Worm (Caenorhabditis elegans) whole organism, L1 larva: Measurements from ENCODE around the gene clec-78.

Source experiments
- C04F5.9 ChIP-seq: sonication (generic microtip); optimal IDR thresholded peaks from 2 replicates; lab custom pipeline; 2016; ENCODE audit warnings: missing genetic modification characterization, missing compliant biosample characterization
- C16A3.4 ChIP-seq: fragments of 150-350 bp; optimal IDR thresholded peaks from 2 replicates; lab custom pipeline; 2014; ENCODE audit warnings: missing biosample characterization, missing genetic modification characterization
- F16B12.6 ChIP-seq: fragments of 150-350 bp; optimal IDR thresholded peaks from 2 replicates; lab custom pipeline; 2014; ENCODE audit warnings: missing biosample characterization, missing genetic modification characterization
- Y116A8C.19 ChIP-seq: sonication (generic microtip); optimal IDR thresholded peaks from 2 replicates; lab custom pipeline; 2016; ENCODE audit warnings: missing compliant biosample characterization, missing genetic modification characterization, borderline replicate concordance
- aha-1 ChIP-seq: fragments of 150-350 bp; optimal IDR thresholded peaks from 2 replicates; lab custom pipeline; 2014; ENCODE audit warnings: missing biosample characterization, missing genetic modification characterization
- alr-1 ChIP-seq: fragments of 200-800 bp; sonication (Bioruptor generic); optimal IDR thresholded peaks from 2 replicates; lab custom pipeline; 2018; ENCODE audit warnings: borderline replicate concordance, mild to moderate bottlenecking, missing genetic modification characterization, missing compliant biosample characterization
- blmp-1 ChIP-seq: fragments of 150-350 bp; optimal IDR thresholded peaks from 2 replicates; lab custom pipeline; 2014; ENCODE audit warnings: missing biosample characterization, missing genetic modification characterization
- ceh-8 ChIP-seq: fragments of 200-800 bp; sonication (Bioruptor generic); optimal IDR thresholded peaks from 2 replicates; lab custom pipeline; 2018; ENCODE audit warnings: mild to moderate bottlenecking, missing genetic modification characterization, moderate library complexity, missing compliant biosample characterization
- ceh-82 ChIP-seq, 3 experiments: fragments of 150-350 bp in 1 of 3; sonication (generic microtip) in 2 of 3; optimal IDR thresholded peaks; 2 replicates each; lab custom pipeline; 2014 to 2017; ENCODE audit warnings: missing biosample characterization in 3 of 3, missing genetic modification characterization in 3 of 3
- efl-1 ChIP-seq, 4 experiments: fragments of 150-350 bp; optimal IDR thresholded peaks in 3 of 4; peaks in 1 of 4; 1 replicate in 1 of 4; 2 replicates in 3 of 4; lab custom pipeline; 2014; ENCODE audit warnings: missing biosample characterization in 2 of 4, missing genetic modification characterization in 2 of 4, missing genetic modification reagents in 2 of 4
- elt-3 ChIP-seq, 6 experiments: fragments of 150-350 bp in 1 of 6; sonication (generic microtip); optimal IDR thresholded peaks; 2 replicates each; lab custom pipeline; 2017 to 2018; ENCODE audit warnings: missing biosample characterization in 6 of 6, missing genetic modification characterization in 6 of 6, inconsistent platforms in 1 of 6
- fkh-10 ChIP-seq: sonication (generic microtip); optimal IDR thresholded peaks from 2 replicates; lab custom pipeline; 2017; ENCODE audit warnings: missing biosample characterization, missing genetic modification reagents, missing genetic modification characterization
- fkh-4 ChIP-seq: sonication (generic microtip); optimal IDR thresholded peaks from 2 replicates; lab custom pipeline; 2016; ENCODE audit warnings: missing compliant biosample characterization, missing genetic modification characterization, borderline replicate concordance
- fos-1 ChIP-seq: fragments of 150-350 bp; optimal IDR thresholded peaks from 2 replicates; lab custom pipeline; 2014; ENCODE audit warnings: missing biosample characterization, missing genetic modification characterization
- grh-1 ChIP-seq: fragments of 200-800 bp; sonication (Bioruptor generic); IDR thresholded peaks from 2 replicates; pipeline ENCODE4 v1.3.6; 2022; ENCODE audit warnings: missing genetic modification reagents, missing genetic modification characterization, missing compliant biosample characterization
- hlh-4 ChIP-seq: sonication (generic microtip); optimal IDR thresholded peaks from 2 replicates; lab custom pipeline; 2016; ENCODE audit warnings: mild to moderate bottlenecking, missing genetic modification characterization, missing compliant biosample characterization
- hpl-2 ChIP-seq: fragments of 150-350 bp; optimal IDR thresholded peaks from 2 replicates; lab custom pipeline; 2014; ENCODE audit warnings: missing biosample characterization, missing genetic modification reagents, missing genetic modification characterization
- irx-1 ChIP-seq: sonication (generic microtip); optimal IDR thresholded peaks from 2 replicates; lab custom pipeline; 2016; ENCODE audit warnings: missing genetic modification characterization, missing compliant biosample characterization
- isw-1 ChIP-seq: fragments of 200-800 bp; sonication (Bioruptor generic); IDR thresholded peaks from 2 replicates; pipeline ENCODE4 v1.3.6; 2022; ENCODE audit warnings: missing genetic modification characterization, missing compliant biosample characterization
- lin-14 ChIP-seq: fragments of 200-800 bp; sonication (Bioruptor generic); optimal IDR thresholded peaks from 2 replicates; lab custom pipeline; 2018; ENCODE audit warnings: mild to moderate bottlenecking, missing genetic modification characterization, moderate library complexity, missing compliant biosample characterization
- lin-15B ChIP-seq: fragments of 150-350 bp; sonication (generic microtip); optimal IDR thresholded peaks from 3 replicates; lab custom pipeline; 2014; ENCODE audit warnings: missing biosample characterization, missing genetic modification characterization
- lin-39 ChIP-seq: fragments of 150-350 bp; optimal IDR thresholded peaks from 2 replicates; lab custom pipeline; 2014; ENCODE audit warnings: missing biosample characterization, missing genetic modification reagents, missing genetic modification characterization
- mab-9 ChIP-seq: fragments of 200-800 bp; sonication (Bioruptor generic); IDR thresholded peaks from 2 replicates; pipeline ENCODE4 v1.3.6; 2022; ENCODE audit warnings: missing genetic modification reagents, missing genetic modification characterization, missing compliant biosample characterization
- nhr-12 ChIP-seq: sonication (generic microtip); optimal IDR thresholded peaks from 2 replicates; lab custom pipeline; 2017; ENCODE audit warnings: missing biosample characterization, missing genetic modification characterization
- nhr-20 ChIP-seq: sonication (generic microtip); optimal IDR thresholded peaks from 2 replicates; lab custom pipeline; 2016; ENCODE audit warnings: mild to moderate bottlenecking, missing genetic modification characterization, missing compliant biosample characterization
- nhr-237 ChIP-seq: fragments of 150-350 bp; optimal IDR thresholded peaks from 2 replicates; lab custom pipeline; 2014; ENCODE audit warnings: missing biosample characterization, missing genetic modification characterization
- nhr-28 ChIP-seq: fragments of 150-350 bp; optimal IDR thresholded peaks from 2 replicates; lab custom pipeline; 2014; ENCODE audit warnings: missing biosample characterization, missing genetic modification characterization
- nhr-47 ChIP-seq: sonication (generic microtip); optimal IDR thresholded peaks from 2 replicates; lab custom pipeline; 2016; ENCODE audit warnings: mild to moderate bottlenecking, missing genetic modification characterization, moderate library complexity, missing compliant biosample characterization
- nhr-76 ChIP-seq: sonication (generic microtip); optimal IDR thresholded peaks from 2 replicates; lab custom pipeline; 2017; ENCODE audit warnings: missing biosample characterization, missing genetic modification characterization
- nhr-90 ChIP-seq: sonication (generic microtip); optimal IDR thresholded peaks from 2 replicates; lab custom pipeline; 2016; ENCODE audit warnings: mild to moderate bottlenecking, missing genetic modification characterization, missing compliant biosample characterization; ENCODE audit not compliant: poor library complexity
- pax-3 ChIP-seq: fragments of 200-800 bp; sonication (Bioruptor generic); optimal IDR thresholded peaks from 2 replicates; lab custom pipeline; 2018; ENCODE audit warnings: mild to moderate bottlenecking, missing genetic modification characterization, moderate library complexity, missing compliant biosample characterization
- pqm-1 ChIP-seq: sonication (generic microtip); optimal IDR thresholded peaks from 3 replicates; lab custom pipeline; 2017; ENCODE audit warnings: missing biosample characterization, missing genetic modification characterization
- sptf-1 ChIP-seq: fragments of 150-350 bp; optimal IDR thresholded peaks from 2 replicates; lab custom pipeline; 2014; ENCODE audit warnings: missing biosample characterization, missing genetic modification characterization
- sup-37 ChIP-seq: fragments of 200-800 bp; sonication (Bioruptor generic); optimal IDR thresholded peaks from 2 replicates; lab custom pipeline; 2018; ENCODE audit warnings: mild to moderate bottlenecking, missing genetic modification characterization, missing compliant biosample characterization
- tbx-2 ChIP-seq: sonication (generic microtip); optimal IDR thresholded peaks from 2 replicates; lab custom pipeline; 2016; ENCODE audit warnings: missing genetic modification characterization, missing compliant biosample characterization
- tlp-1 ChIP-seq: fragments of 150-350 bp; optimal IDR thresholded peaks from 2 replicates; lab custom pipeline; 2014; ENCODE audit warnings: missing biosample characterization, missing genetic modification characterization
- unc-130 ChIP-seq: fragments of 150-350 bp; optimal IDR thresholded peaks from 2 replicates; lab custom pipeline; 2017; ENCODE audit warnings: missing biosample characterization, missing genetic modification characterization, inconsistent platforms
- unc-62 ChIP-seq: fragments of 150-350 bp; optimal IDR thresholded peaks from 2 replicates; lab custom pipeline; 2014; ENCODE audit warnings: missing biosample characterization, missing genetic modification reagents, missing genetic modification characterization
- vab-15 ChIP-seq: sonication (generic microtip); optimal IDR thresholded peaks from 2 replicates; lab custom pipeline; 2017; ENCODE audit warnings: missing genotype, mild to moderate bottlenecking, missing genetic modification characterization, missing compliant biosample characterization
- xbp-1 ChIP-seq: sonication (generic microtip); optimal IDR thresholded peaks from 2 replicates; lab custom pipeline; 2016; ENCODE audit warnings: missing genetic modification characterization, missing compliant biosample characterization
- zag-1 ChIP-seq: fragments of 150-350 bp; optimal IDR thresholded peaks from 2 replicates; lab custom pipeline; 2014; ENCODE audit warnings: missing biosample characterization, missing genetic modification characterization
- zip-4 ChIP-seq: fragments of 200-800 bp; sonication (Bioruptor generic); optimal IDR thresholded peaks from 2 replicates; lab custom pipeline; 2018; ENCODE audit warnings: mild to moderate bottlenecking, missing genetic modification characterization, moderate library complexity, missing compliant biosample characterization
- ztf-11 ChIP-seq, 2 experiments: sonication (generic microtip); optimal IDR thresholded peaks; 2 replicates each; lab custom pipeline; 2016 to 2017; ENCODE audit warnings: missing genetic modification characterization in 2 of 2, missing biosample characterization in 1 of 2, missing compliant biosample characterization in 1 of 2
- ztf-4 ChIP-seq: fragments of 150-350 bp; optimal IDR thresholded peaks from 2 replicates; lab custom pipeline; 2014; ENCODE audit warnings: missing biosample characterization, missing genetic modification characterization

The clec-78 gene

DNA sequence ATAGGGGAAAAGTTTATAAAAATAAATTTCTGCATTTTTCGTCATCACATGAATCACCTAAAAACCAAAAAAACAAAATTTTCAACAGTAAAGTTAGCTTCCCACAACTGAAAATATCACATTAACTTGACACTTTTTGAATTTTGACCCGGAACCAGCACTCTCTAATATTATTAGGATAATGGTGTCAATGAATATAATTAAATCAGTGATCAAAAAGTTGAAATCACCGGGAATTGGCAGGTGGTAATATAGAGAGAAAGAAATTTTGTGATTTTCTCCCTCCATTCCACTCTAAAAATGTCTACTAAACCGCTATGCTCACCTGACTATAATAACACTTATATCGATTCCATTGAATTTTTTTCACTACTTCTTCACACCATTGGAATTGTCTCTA lies 9.4 kb upstream of the clec-78 start, which contains the start of gene srh-222:
TSS of gene srh-222 (plus strand) at position 301 of the 400 bp plus-strand sequence.
- no peak for TF ChIP-seq zip-4 (GFP tag; lab: Kevin White, UChicago)
- no peak for TF ChIP-seq fos-1 (tag; lab: Kevin White, UChicago)
- TF ChIP-seq lin-39 = no peak
- TF ChIP-seq nhr-90 = no peak
- TF ChIP-seq elt-3 (tag; optimal IDR thresholded peaks at IDR 0.05; lab: Kevin White, UChicago) = no peak
- TF ChIP-seq nhr-12 (tag; lab: Kevin White, UChicago) = no peak
- TF ChIP-seq sptf-1 (tag; lab: Kevin White, UChicago) = no peak
- no peak for TF ChIP-seq lin-14 (GFP tag; lab: Kevin White, UChicago)
- TF ChIP-seq tbx-2 (tag; lab: Kevin White, UChicago) = no peak
- TF ChIP-seq F16B12.6 (tag; lab: Kevin White, UChicago) = no peak
- TF ChIP-seq isw-1 = no peak
- no peak for TF ChIP-seq mab-9 (GFP tag; lab: Robert Waterston, UW)
- no peak for TF ChIP-seq alr-1
- no peak for TF ChIP-seq Y116A8C.19 (tag; lab: Kevin White, UChicago)
- TF ChIP-seq hpl-2 = no peak
- TF ChIP-seq C16A3.4 (tag; lab: Kevin White, UChicago) = no peak
- TF ChIP-seq irx-1 (tag; lab: Kevin White, UChicago) = no peak
- TF ChIP-seq nhr-28 (tag; lab: Kevin White, UChicago) = no peak
- no peak for TF ChIP-seq blmp-1 (tag; lab: Kevin White, UChicago)
- no peak for TF ChIP-seq efl-1 (optimal IDR thresholded peaks at IDR 0.05; lab: Kevin White, UChicago)
- TF ChIP-seq efl-1 (GFP tag; optimal IDR thresholded peaks at IDR 0.05 in 1 of 2; lab: Kevin White, UChicago) = no peak

DNA sequence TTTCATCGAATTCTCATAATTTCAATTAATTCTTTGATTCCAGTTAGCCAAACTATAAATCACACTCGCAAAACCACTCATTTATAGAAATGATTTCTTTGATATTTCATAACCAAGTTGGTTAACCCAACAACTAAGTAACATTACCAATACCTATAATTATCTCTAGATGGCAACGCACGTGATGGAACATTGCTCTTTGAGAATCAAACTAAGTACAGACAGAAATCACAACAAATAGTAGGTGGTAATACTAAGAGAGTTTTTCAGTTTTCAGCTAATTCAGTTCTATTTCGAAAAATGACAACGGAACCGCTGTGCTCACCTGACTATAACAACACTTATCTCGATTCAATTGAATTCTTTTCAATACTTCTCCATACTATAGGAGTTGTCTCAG lies 7.3 kb upstream of the clec-78 start, which contains the start of gene srh-223:
TSS of gene srh-223 (plus strand) at position 301 of the 400 bp plus-strand sequence.
- TF ChIP-seq F16B12.6 (tag; lab: Kevin White, UChicago) = no peak
- TF ChIP-seq nhr-28 (tag; lab: Kevin White, UChicago) = no peak
- no peak for TF ChIP-seq pqm-1 (tag; lab: Kevin White, UChicago)
- no peak for TF ChIP-seq nhr-76 (tag; lab: Kevin White, UChicago)
- no peak for TF ChIP-seq vab-15
- TF ChIP-seq lin-15B (tag; lab: Kevin White, UChicago) = no peak
- TF ChIP-seq unc-130 (tag; lab: Kevin White, UChicago) = no peak
- TF ChIP-seq xbp-1 = no peak
- no peak for TF ChIP-seq sup-37 (GFP tag; lab: Kevin White, UChicago)
- no peak for TF ChIP-seq ztf-4

ce11 chrIV:3988132-3988531 lies 770 bp upstream of the clec-78 start:
- no peak for TF ChIP-seq pax-3 (tag; lab: Kevin White, UChicago)
- no peak for TF ChIP-seq fkh-10 (GFP tag; lab: Kevin White, UChicago)
- TF ChIP-seq grh-1 (GFP tag; lab: Robert Waterston, UW) = no peak
- TF ChIP-seq nhr-47 = no peak
- TF ChIP-seq nhr-28 (tag; lab: Kevin White, UChicago) = no peak
- no peak for TF ChIP-seq unc-62
- TF ChIP-seq ztf-11 (tag; optimal IDR thresholded peaks at IDR 0.05; lab: Kevin White, UChicago) = no peak
- TF ChIP-seq C04F5.9 (tag; lab: Kevin White, UChicago) = no peak
- no peak for TF ChIP-seq nhr-20 (tag; lab: Kevin White, UChicago)
- TF ChIP-seq ceh-82 (tag; optimal IDR thresholded peaks at IDR 0.05; lab: Kevin White, UChicago) = no peak

DNA sequence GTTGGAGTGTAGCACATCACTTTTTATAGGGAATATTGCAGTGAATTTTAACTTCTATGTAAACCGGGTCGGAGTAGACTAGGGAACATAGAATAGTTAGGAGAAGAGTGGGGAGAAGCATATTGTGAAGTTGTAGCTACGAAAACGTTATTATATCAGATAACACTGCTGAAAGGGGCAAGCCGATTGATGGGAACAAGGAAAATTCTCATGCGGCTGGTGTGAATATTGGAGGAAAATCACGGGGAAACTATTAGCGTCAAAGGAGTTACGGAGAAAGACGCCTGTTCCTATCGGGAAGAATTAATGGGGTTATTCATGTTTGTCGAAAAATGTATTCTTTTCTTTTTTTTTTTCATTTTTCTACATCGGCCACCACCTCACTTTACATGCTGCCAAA lies 4.4 kb downstream of the clec-78 start, which contains the start of gene F47C12.6:
TSS of gene F47C12.6 (minus strand) at position 101 of the 400 bp plus-strand sequence.
- TF ChIP-seq zag-1 = no peak
- TF ChIP-seq hlh-4 (tag; lab: Kevin White, UChicago) = no peak
- TF ChIP-seq tlp-1 (tag; lab: Kevin White, UChicago) = no peak
- TF ChIP-seq fkh-4 (tag; lab: Kevin White, UChicago) = no peak
- no peak for TF ChIP-seq nhr-237 (tag; lab: Kevin White, UChicago)
- TF ChIP-seq lin-39 = no peak
- no peak for TF ChIP-seq zip-4 (GFP tag; lab: Kevin White, UChicago)
- TF ChIP-seq ceh-8 (GFP tag; lab: Kevin White, UChicago) = no peak
- TF ChIP-seq aha-1 (tag; lab: Kevin White, UChicago) = no peak
- TF ChIP-seq fos-1 (tag; lab: Kevin White, UChicago) = no peak
